Worm (Caenorhabditis elegans) whole organism, L4/young adult: Measurements from ENCODE around the gene srx-58.

Source experiments
- W03F9.2 ChIP-seq: fragments of 150-350 bp; optimal IDR thresholded peaks from 2 replicates; lab custom pipeline; 2014; ENCODE audit warnings: missing biosample characterization, missing genetic modification characterization
- him-1 ChIP-seq: sonication (generic microtip); optimal IDR thresholded peaks from 2 replicates; lab custom pipeline; 2016; ENCODE audit warnings: missing genotype, missing genetic modification reagents, missing genetic modification characterization, missing compliant biosample characterization

DNA sequence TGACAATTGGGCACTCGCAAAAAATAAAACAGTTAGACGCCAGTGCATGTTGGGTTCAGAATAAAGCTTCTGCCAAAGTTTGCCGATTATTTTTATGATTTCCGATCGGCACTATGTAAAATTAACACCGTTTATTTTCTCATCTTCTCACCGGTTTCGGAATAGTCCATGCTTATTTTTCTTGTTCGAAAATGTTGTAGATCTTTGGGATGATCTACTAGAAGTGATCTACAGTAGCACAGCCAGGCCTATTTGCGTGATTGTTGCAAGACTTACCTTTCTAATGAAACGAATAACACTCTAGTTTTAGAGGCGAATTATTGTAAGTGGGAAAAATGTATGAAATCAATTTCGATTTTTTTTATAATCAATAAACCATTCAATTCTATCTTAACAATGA, 1.9 kb upstream of the srx-58 start, which contains the start of gene clec-231:
- no peak for TF ChIP-seq W03F9.2 (tag; lab: Kevin White, UChicago)
- TF ChIP-seq him-1 (tag; lab: Kevin White, UChicago): no peak
